Fruit fly (Drosophila melanogaster): ENCODE results near the gene CG14710.

The CG14710 gene

dm6 chr3R:11589764-11590358 lies 30.0 kb upstream of the CG14710 start, which contains the start of gene CG6791 (continued):
- TF ChIP-seq croc (GFP tag; conservative IDR thresholded peaks at IDR 0.05) (no peak), cad (GFP tag; optimal IDR thresholded peaks at IDR 0.05) (no peak), pros (GFP tag; optimal IDR thresholded peaks at IDR 0.05) (no peak), NC2β (GFP tag; optimal IDR thresholded peaks at IDR 0.05) (no peak), GATAe (GFP tag; conservative IDR thresholded peaks at IDR 0.05) (no peak), nau (GFP tag; optimal IDR thresholded peaks at IDR 0.05) (no peak), CG6813 (GFP tag; optimal IDR thresholded peaks at IDR 0.05) (no peak), ac (GFP tag; optimal IDR thresholded peaks at IDR 0.05) (no peak), CG10654 (GFP tag; optimal IDR thresholded peaks at IDR 0.05) (no peak), jing (GFP tag; optimal IDR thresholded peaks at IDR 0.05) (no peak), Oaz (GFP tag; IDR thresholded peaks at IDR 0.05) (no peak), CG5180 (GFP tag; optimal IDR thresholded peaks at IDR 0.05) (no peak), org-1 (GFP tag; optimal IDR thresholded peaks at IDR 0.05) (no peak), CG18764 (GFP tag; optimal IDR thresholded peaks at IDR 0.05) (no peak), Asciz (GFP tag; optimal IDR thresholded peaks at IDR 0.05) (no peak), CG7839 (tag; optimal IDR thresholded peaks at IDR 0.05) (no peak), inv (GFP tag; IDR thresholded peaks at IDR 0.05; ENCODE audit: partially characterized antibody) (peak; percentile 69), gcm2 (GFP tag; optimal IDR thresholded peaks at IDR 0.05) (no peak), crol (GFP tag; IDR thresholded peaks at IDR 0.05) (no peak; the same call in 1 of the 2 replicates), btn (GFP tag; optimal IDR thresholded peaks at IDR 0.05) (no peak), scrt (GFP tag; optimal IDR thresholded peaks at IDR 0.05) (no peak), CG12659 (GFP tag; optimal IDR thresholded peaks at IDR 0.05) (peak; percentile 43), hth (optimal IDR thresholded peaks at IDR 0.05) (no peak), trh (GFP tag; optimal IDR thresholded peaks at IDR 0.05) (no peak), Mes4 (GFP tag; optimal IDR thresholded peaks at IDR 0.05) (no peak)

DNA sequence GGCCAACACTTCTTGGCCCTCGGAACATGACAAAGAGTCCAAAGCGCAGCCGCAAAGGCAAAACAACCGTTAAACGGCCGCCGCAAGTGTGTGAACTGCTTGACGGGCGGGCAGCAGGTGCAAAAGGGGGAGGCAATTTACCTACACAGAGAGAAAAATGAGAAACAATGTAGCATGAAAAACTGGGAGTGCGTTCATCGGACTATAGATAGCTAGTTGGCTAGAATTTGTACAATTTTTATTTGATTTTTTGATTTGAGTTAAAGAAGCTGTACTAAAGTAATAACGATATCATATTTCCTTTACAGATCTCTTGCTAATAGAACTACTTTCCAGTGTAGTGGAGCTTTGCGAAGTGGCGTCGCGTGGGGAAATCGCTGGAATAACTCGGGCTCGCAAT lies 24.4 kb upstream of the CG14710 start:
- peak; percentile 5 for TF ChIP-seq pnt (GFP tag; optimal IDR thresholded peaks at IDR 0.05)
- peak; percentile 62; the same call in 1 of the 3 replicates for TF ChIP-seq ci (GFP tag; IDR thresholded peaks at IDR 0.05)
- TF ChIP-seq CG10979 (tag; optimal IDR thresholded peaks at IDR 0.05), result peak; percentile 1
- TF ChIP-seq lmd (GFP tag; IDR thresholded peaks at IDR 0.05), result peak; percentile 8; the same call in 1 of the 2 replicates
- TF ChIP-seq row (GFP tag; IDR thresholded peaks at IDR 0.05), result peak; percentile 52
- TF ChIP-seq HLH3B (GFP tag; IDR thresholded peaks at IDR 0.05), result 0 out of 2 replicates have a peak, but pooled peaks have one; percentile 23
- TF ChIP-seq Drgx (GFP tag; IDR thresholded peaks at IDR 0.05), result peak; percentile 55; the same call in 1 of the 2 replicates
- peak in 1 of 2 experiments; percentile 23 for TF ChIP-seq bsh (GFP tag; optimal IDR thresholded peaks at IDR 0.05)
- peak; percentile 21 for TF ChIP-seq Antp (GFP tag; optimal IDR thresholded peaks at IDR 0.05)
- TF ChIP-seq CG6813 (GFP tag; optimal IDR thresholded peaks at IDR 0.05), result no peak
- TF ChIP-seq phol (tag; optimal IDR thresholded peaks at IDR 0.05), result peak; percentile 14
- peak; percentile 11 for TF ChIP-seq kni (GFP tag; optimal IDR thresholded peaks at IDR 0.05)
- no peak for TF ChIP-seq CG18619 (GFP tag; optimal IDR thresholded peaks at IDR 0.05)
- peak; percentile 30 for TF ChIP-seq CG1603 (tag; optimal IDR thresholded peaks at IDR 0.05)
- TF ChIP-seq CG30431 (GFP tag; optimal IDR thresholded peaks at IDR 0.05), result peak; percentile 5
- 0 out of 2 replicates have a peak, but pooled peaks have one; percentile 8 for TF ChIP-seq Rfx (GFP tag; IDR thresholded peaks at IDR 0.05)
- TF ChIP-seq CG4328 (GFP tag; optimal IDR thresholded peaks at IDR 0.05), result no peak
- TF ChIP-seq Taf1 (GFP tag; IDR thresholded peaks at IDR 0.05), result no peak
- peak; percentile 57 for TF ChIP-seq Med (GFP tag)
- TF ChIP-seq sens (GFP tag), result peak; percentile 32
- no peak for TF ChIP-seq CG13775 (GFP tag; optimal IDR thresholded peaks at IDR 0.05)
- peak; percentile 17 for TF ChIP-seq CG13424 (tag; optimal IDR thresholded peaks at IDR 0.05)
- TF ChIP-seq CG17328 (GFP tag; IDR thresholded peaks at IDR 0.05), result peak; percentile 20; the same call in 1 of the 2 replicates
- peak; percentile 21; the same call in 1 of the 2 replicates for TF ChIP-seq sisA (GFP tag; IDR thresholded peaks at IDR 0.05)
- no peak for TF ChIP-seq nom (GFP tag; optimal IDR thresholded peaks at IDR 0.05)
- peak; percentile 42; the same call in 1 of the 3 replicates for TF ChIP-seq dysf (GFP tag; IDR thresholded peaks at IDR 0.05)
- TF ChIP-seq CG6689 (GFP tag; IDR thresholded peaks at IDR 0.05), result 0 out of 2 replicates have a peak, but pooled peaks have one; percentile 30
